Fruit fly (Drosophila melanogaster) whole organism, embryonic: ENCODE results near the gene rasp.

Source experiments
- ATbp ChIP-seq: fragments of 200-800 bp; sonication (Bioruptor generic); optimal IDR thresholded peaks from 2 replicates; lab custom pipeline; 2017; ENCODE audit warnings: missing biosample characterization, mild to moderate bottlenecking, missing genetic modification characterization, missing genetic modification reagents
- CG11085 ChIP-seq: fragments of 200-800 bp; sonication (Bioruptor generic); IDR thresholded peaks from 2 replicates; pipeline ENCODE4 v1.3.6; 2022; ENCODE audit warnings: missing biosample characterization, missing genetic modification characterization
- CG4360 ChIP-seq: fragments of 200-800 bp; sonication (Bioruptor generic); IDR thresholded peaks from 2 replicates; pipeline ENCODE4 v1.3.6; 2022; ENCODE audit warnings: missing biosample characterization, missing genetic modification characterization
- HLH3B ChIP-seq: fragments of 200-800 bp; sonication (Bioruptor generic); IDR thresholded peaks from 2 replicates; pipeline ENCODE4 v1.3.6; 2022; ENCODE audit warnings: missing biosample characterization, missing genetic modification characterization
- NC2β ChIP-seq: fragments of 200-800 bp; sonication (Bioruptor generic); optimal IDR thresholded peaks from 2 replicates; lab custom pipeline; 2016; ENCODE audit warnings: missing biosample characterization, missing genetic modification characterization
- br ChIP-seq: fragments of >200 bp; optimal IDR thresholded peaks from 2 replicates; lab custom pipeline; 2017
- ind ChIP-seq: fragments of 200-800 bp; sonication (Bioruptor generic); optimal IDR thresholded peaks from 3 replicates; lab custom pipeline; 2016; ENCODE audit warnings: missing biosample characterization, missing genetic modification characterization
- ranshi ChIP-seq: fragments of 200-800 bp; sonication (Bioruptor generic); IDR thresholded peaks from 2 replicates; pipeline ENCODE4 v1.3.6; 2022; ENCODE audit warnings: missing biosample characterization, missing genetic modification characterization
- slp2 ChIP-seq: fragments of 200-800 bp; sonication (Bioruptor generic); optimal IDR thresholded peaks from 2 replicates; lab custom pipeline; 2016; ENCODE audit warnings: missing biosample characterization, missing genetic modification characterization

- no peak for TF ChIP-seq ind (GFP tag; lab: Kevin White, UChicago)
- peak; percentile 86 for TF ChIP-seq CG4360 (GFP tag; lab: Robert Waterston, UW)
- no peak for TF ChIP-seq NC2β (GFP tag; lab: Kevin White, UChicago)
- peak; percentile 23; the same call in 1 of the 2 replicates for TF ChIP-seq ranshi
- no peak for TF ChIP-seq br (lab: Kevin White, UChicago)
- TF ChIP-seq HLH3B (GFP tag; lab: Robert Waterston, UW): no peak
- TF ChIP-seq CG11085 (GFP tag; lab: Robert Waterston, UW): no peak
- TF ChIP-seq slp2 (GFP tag; lab: Kevin White, UChicago): no peak
- no peak for TF ChIP-seq ATbp (GFP tag; lab: Kevin White, UChicago)
These were observed 12.7 kb upstream of the rasp start for dm6 chr3L:3149060-3149872.
